Worm (Caenorhabditis elegans) whole organism, L4 larva: ENCODE data around the gene C07A9.10.

Experiments
- D1046.2 ChIP-seq: fragments of 200-800 bp; sonication (Bioruptor generic); IDR thresholded peaks from 2 replicates; pipeline ENCODE4 v1.3.6; 2022; ENCODE audit warnings: missing genetic modification characterization, missing compliant biosample characterization
- F10B5.3 ChIP-seq: sonication (generic microtip); optimal IDR thresholded peaks from 2 replicates; lab custom pipeline; 2016; ENCODE audit warnings: mild to moderate bottlenecking, missing genetic modification characterization, missing compliant biosample characterization
- R02D3.7 ChIP-seq: fragments of 150-350 bp; sonication (generic microtip); optimal IDR thresholded peaks from 3 replicates; lab custom pipeline; 2014; ENCODE audit warnings: missing biosample characterization, missing genetic modification characterization
- Y48G9A.11 ChIP-seq: fragments of 200-800 bp; sonication (Bioruptor generic); IDR thresholded peaks from 2 replicates; pipeline ENCODE4 v1.3.6; 2022; ENCODE audit warnings: missing genetic modification reagents, missing genetic modification characterization, missing compliant biosample characterization
- Y75B8A.6 ChIP-seq: fragments of 200-800 bp; sonication (Bioruptor generic); IDR thresholded peaks from 2 replicates; pipeline ENCODE4 v1.3.6; 2022; ENCODE audit warnings: missing genetic modification reagents, missing genetic modification characterization, missing compliant biosample characterization
- ZK337.2 ChIP-seq: fragments of 200-800 bp; sonication (Bioruptor generic); IDR thresholded peaks from 2 replicates; pipeline ENCODE4 v1.3.6; 2022; ENCODE audit warnings: missing genetic modification reagents, missing genetic modification characterization, missing compliant biosample characterization
- ama-1 ChIP-seq: fragments of 150-350 bp; optimal IDR thresholded peaks from 2 replicates; lab custom pipeline; 2014; ENCODE audit warnings: inconsistent platforms, mixed read lengths
- arid-1 ChIP-seq: fragments of 200-800 bp; sonication (Bioruptor generic); conservative IDR thresholded peaks from 2 replicates; pipeline ENCODE4 v1.3.6; 2022; ENCODE audit warnings: missing genetic modification reagents, missing genetic modification characterization, missing compliant biosample characterization
- ceh-20 ChIP-seq: fragments of 200-800 bp; sonication (Bioruptor generic); IDR thresholded peaks from 2 replicates; pipeline ENCODE4 v1.3.6; 2022; ENCODE audit warnings: missing genetic modification reagents, missing genetic modification characterization, missing compliant biosample characterization
- ceh-32 ChIP-seq: sonication (generic microtip); optimal IDR thresholded peaks from 2 replicates; lab custom pipeline; 2016; ENCODE audit warnings: mild to moderate bottlenecking, missing genetic modification characterization, missing compliant biosample characterization; ENCODE audit not compliant: poor library complexity
- ceh-44 ChIP-seq: fragments of 200-800 bp; sonication (Bioruptor generic); IDR thresholded peaks from 2 replicates; pipeline ENCODE4 v1.3.6; 2022; ENCODE audit warnings: missing genetic modification reagents, missing genetic modification characterization, missing compliant biosample characterization
- ceh-82 ChIP-seq: sonication (generic microtip); optimal IDR thresholded peaks from 2 replicates; lab custom pipeline; 2017; ENCODE audit warnings: missing biosample characterization, missing genetic modification characterization
- ces-1 ChIP-seq: fragments of 150-350 bp; sonication (generic microtip); optimal IDR thresholded peaks from 4 replicates; lab custom pipeline; 2014; ENCODE audit warnings: missing biosample characterization, missing genetic modification reagents, missing genetic modification characterization
- ctbp-1 ChIP-seq: fragments of 200-800 bp; sonication (Bioruptor generic); IDR thresholded peaks from 2 replicates; pipeline ENCODE4 v1.3.6; 2022; ENCODE audit warnings: missing genetic modification reagents, missing genetic modification characterization, missing compliant biosample characterization
- daf-19 ChIP-seq: fragments of 200-800 bp; sonication (Bioruptor generic); conservative IDR thresholded peaks from 2 replicates; pipeline ENCODE4 v1.3.6; 2022; ENCODE audit warnings: missing genetic modification characterization, missing compliant biosample characterization
- dmd-9 ChIP-seq: fragments of 200-800 bp; sonication (Bioruptor generic); IDR thresholded peaks from 2 replicates; pipeline ENCODE4 v1.3.6; 2022; ENCODE audit warnings: missing genetic modification reagents, missing genetic modification characterization, missing compliant biosample characterization
- dpl-1 ChIP-seq: fragments of 150-350 bp; optimal IDR thresholded peaks from 2 replicates; lab custom pipeline; 2014; ENCODE audit warnings: missing biosample characterization, missing genetic modification reagents, missing genetic modification characterization
- duxl-1 ChIP-seq: sonication (generic microtip); optimal IDR thresholded peaks from 2 replicates; lab custom pipeline; 2016; ENCODE audit warnings: mild to moderate bottlenecking, missing genetic modification characterization, moderate library complexity, missing compliant biosample characterization; ENCODE audit not compliant: poor library complexity
- egl-27 ChIP-seq: sonication (generic microtip); optimal IDR thresholded peaks from 3 replicates; lab custom pipeline; 2017; ENCODE audit warnings: missing biosample characterization, missing genetic modification reagents, missing genetic modification characterization
- egl-43 ChIP-seq: fragments of 200-800 bp; sonication (Bioruptor generic); IDR thresholded peaks from 2 replicates; pipeline ENCODE4 v1.3.6; 2022; ENCODE audit warnings: missing genetic modification reagents, missing genetic modification characterization, missing compliant biosample characterization
- fos-1 ChIP-seq: fragments of 150-350 bp; optimal IDR thresholded peaks from 2 replicates; lab custom pipeline; 2014; ENCODE audit warnings: missing biosample characterization, missing genetic modification characterization
- hif-1 ChIP-seq, 2 experiments: sonication (generic microtip); optimal IDR thresholded peaks; 2 replicates each; lab custom pipeline; 2016 to 2017; ENCODE audit warnings: missing compliant biosample characterization in 2 of 2, missing genetic modification characterization in 2 of 2, missing genetic modification reagents in 2 of 2, missing genotype in 2 of 2, mild to moderate bottlenecking in 1 of 2
- jun-1 ChIP-seq: fragments of 150-350 bp; optimal IDR thresholded peaks from 2 replicates; lab custom pipeline; 2014; ENCODE audit warnings: missing biosample characterization, missing genetic modification reagents, missing genetic modification characterization
- lin-13 ChIP-seq: fragments of 150-350 bp; optimal IDR thresholded peaks from 2 replicates; lab custom pipeline; 2014; ENCODE audit warnings: missing biosample characterization, missing genetic modification reagents, missing genetic modification characterization
- lin-15B ChIP-seq: fragments of 150-350 bp; sonication (generic microtip); optimal IDR thresholded peaks from 3 replicates; lab custom pipeline; 2014; ENCODE audit warnings: missing biosample characterization, missing genetic modification characterization
- lin-38 ChIP-seq: fragments of 200-800 bp; sonication (Bioruptor generic); IDR thresholded peaks from 2 replicates; pipeline ENCODE4 v1.3.6; 2022; ENCODE audit warnings: missing genetic modification reagents, missing genetic modification characterization, missing compliant biosample characterization
- lir-3 ChIP-seq: sonication (generic microtip); optimal IDR thresholded peaks from 2 replicates; lab custom pipeline; 2016; ENCODE audit warnings: mild to moderate bottlenecking, missing genetic modification characterization, missing compliant biosample characterization
- lsy-2 ChIP-seq, 2 experiments: fragments of 150-350 bp in 1 of 2; sonication (generic microtip) in 1 of 2; optimal IDR thresholded peaks; 2 replicates each; lab custom pipeline; 2014 to 2017; ENCODE audit warnings: missing biosample characterization in 2 of 2, missing genetic modification characterization in 2 of 2
- madf-5 ChIP-seq, 2 experiments: fragments of 200-800 bp; sonication (Bioruptor generic); IDR thresholded peaks; 2 replicates each; pipeline ENCODE4 v1.3.6; 2022; ENCODE audit warnings: missing compliant biosample characterization in 2 of 2, missing genetic modification characterization in 2 of 2
- madf-9 ChIP-seq: fragments of 200-800 bp; sonication (Bioruptor generic); conservative IDR thresholded peaks from 2 replicates; pipeline ENCODE4 v1.3.6; 2022; ENCODE audit warnings: missing genetic modification reagents, missing genetic modification characterization, missing compliant biosample characterization
- mep-1 ChIP-seq: fragments of 150-350 bp; sonication (generic microtip); optimal IDR thresholded peaks from 3 replicates; lab custom pipeline; 2014; ENCODE audit warnings: missing biosample characterization, missing genetic modification characterization
- mxl-3 ChIP-seq: fragments of 200-800 bp; sonication (Bioruptor generic); optimal IDR thresholded peaks from 2 replicates; lab custom pipeline; 2018; ENCODE audit warnings: mild to moderate bottlenecking, missing genetic modification characterization, missing compliant biosample characterization
- nhr-102 ChIP-seq: sonication (generic microtip); optimal IDR thresholded peaks from 2 replicates; lab custom pipeline; 2016; ENCODE audit warnings: mild to moderate bottlenecking, missing genetic modification characterization, moderate library complexity, missing compliant biosample characterization
- nhr-11 ChIP-seq: fragments of 150-350 bp; optimal IDR thresholded peaks from 2 replicates; lab custom pipeline; 2014; ENCODE audit warnings: missing biosample characterization, missing genetic modification characterization
- nhr-25 ChIP-seq: sonication (generic microtip); optimal IDR thresholded peaks from 2 replicates; lab custom pipeline; 2017; ENCODE audit warnings: missing genetic modification characterization, mild to moderate bottlenecking, missing compliant biosample characterization, antibody characterized with exemption, moderate library complexity, borderline replicate concordance; ENCODE audit not compliant: insufficient read depth
- nhr-42 ChIP-seq: fragments of 200-800 bp; sonication (Bioruptor generic); IDR thresholded peaks from 2 replicates; pipeline ENCODE4 v1.3.6; 2022; ENCODE audit warnings: missing genetic modification characterization, missing compliant biosample characterization
- nhr-6 ChIP-seq: fragments of 150-350 bp; optimal IDR thresholded peaks from 2 replicates; lab custom pipeline; 2014; ENCODE audit warnings: missing biosample characterization, missing genetic modification characterization
- nhr-77 ChIP-seq: fragments of 150-350 bp; optimal IDR thresholded peaks from 2 replicates; lab custom pipeline; 2014; ENCODE audit warnings: missing biosample characterization, missing genetic modification characterization
- pqm-1 ChIP-seq: sonication (generic microtip); optimal IDR thresholded peaks from 2 replicates; lab custom pipeline; 2017; ENCODE audit warnings: missing biosample characterization, missing genetic modification characterization
- set-16 ChIP-seq: fragments of 200-800 bp; sonication (Bioruptor generic); IDR thresholded peaks from 2 replicates; pipeline ENCODE4 v1.3.6; 2022; ENCODE audit warnings: missing genetic modification reagents, missing genetic modification characterization, missing compliant biosample characterization
- skn-1 ChIP-seq: fragments of 150-350 bp; optimal IDR thresholded peaks from 2 replicates; lab custom pipeline; 2014; ENCODE audit warnings: missing biosample characterization, missing genetic modification characterization
- snpc-1.2 ChIP-seq: fragments of 200-800 bp; sonication (Bioruptor generic); IDR thresholded peaks from 2 replicates; pipeline ENCODE4 v1.3.6; 2022; ENCODE audit warnings: missing genetic modification reagents, missing genetic modification characterization, missing compliant biosample characterization
- spr-1 ChIP-seq: sonication (generic microtip); optimal IDR thresholded peaks from 2 replicates; lab custom pipeline; 2016; ENCODE audit warnings: mild to moderate bottlenecking, missing genetic modification characterization, missing compliant biosample characterization
- tra-1 ChIP-seq: fragments of 200-800 bp; sonication (Bioruptor generic); IDR thresholded peaks from 2 replicates; pipeline ENCODE4 v1.3.6; 2022; ENCODE audit warnings: missing genetic modification reagents, missing genetic modification characterization, missing compliant biosample characterization
- unc-130 ChIP-seq: sonication (generic microtip); optimal IDR thresholded peaks from 2 replicates; lab custom pipeline; 2016; ENCODE audit warnings: missing genetic modification reagents, missing genetic modification characterization, missing compliant biosample characterization
- vab-7 ChIP-seq: fragments of 200-800 bp; sonication (Bioruptor generic); IDR thresholded peaks from 2 replicates; pipeline ENCODE4 v1.3.6; 2022; ENCODE audit warnings: missing genetic modification reagents, missing genetic modification characterization, missing compliant biosample characterization
- zfp-3 ChIP-seq: fragments of 200-800 bp; sonication (Bioruptor generic); conservative IDR thresholded peaks from 2 replicates; pipeline ENCODE4 v1.3.6; 2022; ENCODE audit warnings: missing genetic modification reagents, missing genetic modification characterization, missing compliant biosample characterization
- zip-11 ChIP-seq: fragments of 200-800 bp; sonication (Bioruptor generic); IDR thresholded peaks from 2 replicates; pipeline ENCODE4 v1.3.6; 2022; ENCODE audit warnings: missing genetic modification characterization, missing compliant biosample characterization
- ztf-11 ChIP-seq: fragments of 150-350 bp; optimal IDR thresholded peaks from 2 replicates; lab custom pipeline; 2014; ENCODE audit warnings: missing biosample characterization, missing genetic modification characterization

Gene C07A9.10

ce11 chrIII:9697323-9697722 is 11.5 kb upstream of the C07A9.10 start (continued):
- no peak for TF ChIP-seq ceh-44 (GFP tag; lab: Robert Waterston, UW)
- no peak for TF ChIP-seq nhr-25 (tag; lab: Kevin White, UChicago)
- TF ChIP-seq ces-1 = no peak
- no peak for TF ChIP-seq nhr-42
- 0 out of 2 replicates have a peak, but pooled peaks have one; percentile 24 for TF ChIP-seq ctbp-1 (GFP tag; lab: Robert Waterston, UW)
- TF ChIP-seq snpc-1.2 (GFP tag; lab: Robert Waterston, UW) = no peak
- peak in 1 of 2 experiments; percentile 24 for TF ChIP-seq hif-1 (tag; optimal IDR thresholded peaks at IDR 0.05; lab: Kevin White, UChicago)
- no peak for TF ChIP-seq ceh-82 (tag; lab: Kevin White, UChicago)
- TF ChIP-seq mxl-3 (GFP tag; lab: Kevin White, UChicago) = peak; percentile 68
- no peak for TF ChIP-seq Y75B8A.6 (GFP tag; lab: Robert Waterston, UW)
- TF ChIP-seq nhr-6 (tag; lab: Kevin White, UChicago) = peak; percentile 43
- no peak for TF ChIP-seq ama-1
- TF ChIP-seq madf-9 = no peak
- no peak for TF ChIP-seq pqm-1
- TF ChIP-seq tra-1 = no peak
- TF ChIP-seq zip-11 = no peak
- TF ChIP-seq ztf-11 (tag; lab: Kevin White, UChicago) = no peak
- no peak for TF ChIP-seq duxl-1 (tag; lab: Kevin White, UChicago)
- TF ChIP-seq lin-38 (GFP tag; lab: Robert Waterston, UW) = no peak
- TF ChIP-seq lsy-2 (tag; optimal IDR thresholded peaks at IDR 0.05; lab: Kevin White, UChicago) = peak in 1 of 2 experiments; percentile 58
- TF ChIP-seq dmd-9 = no peak
- TF ChIP-seq Y48G9A.11 (GFP tag; lab: Robert Waterston, UW) = no peak
- TF ChIP-seq set-16 (GFP tag; lab: Robert Waterston, UW) = 0 out of 2 replicates have a peak, but pooled peaks have one; percentile 18
- no peak for TF ChIP-seq vab-7 (GFP tag; lab: Robert Waterston, UW)
- no peak for TF ChIP-seq unc-130 (GFP tag; lab: Kevin White, UChicago)
- TF ChIP-seq R02D3.7 = no peak
- no peak for TF ChIP-seq lir-3 (tag; lab: Kevin White, UChicago)
- no peak for TF ChIP-seq madf-5 (GFP tag; IDR thresholded peaks at IDR 0.05; lab: Robert Waterston, UW)
- TF ChIP-seq F10B5.3 (tag; lab: Kevin White, UChicago) = no peak
- no peak for TF ChIP-seq arid-1
- peak; percentile 78 for TF ChIP-seq nhr-11 (tag; lab: Kevin White, UChicago)
- no peak for TF ChIP-seq daf-19
- TF ChIP-seq ZK337.2 (GFP tag; lab: Robert Waterston, UW) = no peak
- no peak for TF ChIP-seq lin-13 (GFP tag; lab: Kevin White, UChicago)
- TF ChIP-seq nhr-77 (tag; lab: Kevin White, UChicago) = no peak
- TF ChIP-seq nhr-102 = no peak
- TF ChIP-seq egl-27 (tag; lab: Kevin White, UChicago) = no peak
- TF ChIP-seq zfp-3 (GFP tag; lab: Robert Waterston, UW) = no peak
- TF ChIP-seq, all 104 proteins: peak for 25

DNA sequence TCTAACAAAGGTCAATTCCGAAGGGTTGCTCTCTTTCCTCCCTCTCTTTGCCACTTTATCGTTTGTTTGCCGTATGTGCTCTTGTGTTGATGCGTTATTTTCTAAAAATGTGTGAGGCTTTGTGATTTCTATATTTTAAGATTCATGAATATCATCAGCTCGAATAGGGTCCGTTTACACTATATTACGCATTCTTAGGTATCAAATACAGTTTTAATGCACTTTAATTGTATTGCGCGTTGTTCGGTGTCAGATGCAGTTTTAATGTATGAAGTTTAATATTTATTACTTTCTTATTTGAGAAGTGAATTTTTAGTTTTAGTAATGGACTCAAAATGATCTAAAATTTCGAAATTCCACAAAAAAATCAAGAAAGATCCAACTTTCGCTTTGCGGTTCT is 10.6 kb upstream of the C07A9.10 start, which contains the start of gene bud-31:
TSS of gene bud-31 (minus strand) at position 101 of the 400 bp plus-strand sequence.
- TF ChIP-seq daf-19 (no peak), ceh-82 (tag; lab: Kevin White, UChicago) (no peak), D1046.2 (no peak), F10B5.3 (tag; lab: Kevin White, UChicago) (no peak), nhr-102 (no peak), skn-1 (tag; lab: Kevin White, UChicago) (no peak), unc-130 (GFP tag; lab: Kevin White, UChicago) (no peak), lir-3 (tag; lab: Kevin White, UChicago) (no peak), mep-1 (tag; lab: Kevin White, UChicago) (no peak), spr-1 (tag; lab: Kevin White, UChicago) (no peak), jun-1 (no peak), fos-1 (tag; lab: Kevin White, UChicago) (no peak), lin-15B (no peak), ceh-32 (tag; lab: Kevin White, UChicago) (no peak), dpl-1 (GFP tag; lab: Kevin White, UChicago) (no peak), nhr-25 (tag; lab: Kevin White, UChicago) (no peak), ceh-20 (GFP tag; lab: Robert Waterston, UW) (no peak), madf-5 (GFP tag; IDR thresholded peaks at IDR 0.05; lab: Robert Waterston, UW) (no peak), egl-43 (GFP tag; lab: Robert Waterston, UW) (no peak)
